Worm (Caenorhabditis elegans): ENCODE data around the gene F02C12.2.

DNA sequence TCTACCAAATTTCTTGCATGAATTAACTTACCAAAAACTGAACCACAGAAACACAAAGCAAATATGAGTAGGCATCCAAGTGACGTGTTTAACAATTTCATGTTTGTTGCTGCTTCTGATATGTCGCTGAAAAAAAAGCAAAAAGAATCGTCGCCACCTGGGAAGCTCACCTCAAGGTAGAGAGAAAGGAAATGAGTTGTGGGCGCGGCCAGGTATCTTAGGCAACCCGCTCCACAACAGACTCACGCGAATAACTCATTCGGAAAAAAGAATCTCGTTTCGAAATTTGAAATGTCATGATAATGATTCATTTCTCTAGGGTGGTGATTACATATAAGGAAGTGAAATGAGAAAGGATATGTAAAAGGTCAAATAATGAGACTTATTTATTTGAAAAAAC lies 4.2 kb downstream of the F02C12.2 start, which contains the start of gene irld-2:
- no peak for TF ChIP-seq snpc-4 (tag; optimal IDR thresholded peaks at IDR 0.05)
- TF ChIP-seq ztf-11 (tag; optimal IDR thresholded peaks at IDR 0.05) = no peak
- no peak for TF ChIP-seq lin-13 (tag; optimal IDR thresholded peaks at IDR 0.05)
